Worm (Caenorhabditis elegans): ENCODE measurements around the gene C44B7.11.

DNA sequence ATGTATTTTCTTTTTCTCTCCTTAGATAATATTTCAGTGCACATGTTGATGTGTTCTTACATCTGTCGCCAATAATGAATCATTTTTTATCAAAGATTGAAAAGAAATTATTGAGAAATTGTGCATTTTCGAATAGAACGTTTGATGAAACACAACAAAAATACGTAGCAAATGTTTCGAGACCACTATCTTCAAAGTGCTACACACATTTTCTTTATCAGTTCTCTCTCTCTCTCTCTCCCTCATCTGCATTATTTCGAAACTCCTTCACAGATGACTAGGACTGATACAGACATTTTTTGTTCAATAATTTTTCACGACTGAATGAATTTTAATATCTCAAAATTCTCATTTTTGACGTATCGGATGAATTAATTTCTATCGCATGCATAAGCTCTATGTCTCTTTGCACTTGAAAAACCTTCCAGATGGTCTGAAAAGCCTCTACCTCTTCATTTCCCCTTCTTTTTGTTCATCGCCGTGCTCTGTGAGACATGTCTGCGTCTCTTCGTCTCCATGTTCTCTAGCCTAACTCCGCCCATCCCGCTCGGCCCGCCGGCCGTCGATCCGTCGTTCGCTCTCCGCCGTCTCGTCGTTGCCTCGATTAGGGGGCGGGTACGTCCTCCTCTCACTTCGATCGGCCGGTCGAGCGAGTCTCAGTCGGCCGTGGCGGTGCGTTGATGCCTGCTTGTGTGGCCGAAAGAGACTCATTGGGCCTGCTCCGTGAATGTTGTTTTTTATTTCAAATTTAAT lies 46.1 kb upstream of the C44B7.11 start:
- TF ChIP-seq dao-5 (tag; optimal IDR thresholded peaks at IDR 0.05) (no peak), him-1 (tag; optimal IDR thresholded peaks at IDR 0.05) (peak; percentile 33)

Data from whole organism, L4/young adult.